Worm (Caenorhabditis elegans): Measurements from ENCODE around the gene pole-4.

The pole-4 gene

ce11 chrII:15014380-15014779, 45.2 kb upstream of the pole-4 start, which contains the start of gene Y53F4B.51:
Gene Y53F4B.51 (minus strand): TSS chrII:15014442.
- TF ChIP-seq ztf-6 (GFP tag; IDR thresholded peaks at IDR 0.05) = no peak
- no peak for TF ChIP-seq pha-4 (tag; optimal IDR thresholded peaks at IDR 0.05)
- TF ChIP-seq rec-8 (tag; optimal IDR thresholded peaks at IDR 0.05) = no peak
- TF ChIP-seq lir-1 (GFP tag; conservative IDR thresholded peaks at IDR 0.05) = no peak
- no peak for TF ChIP-seq madf-3 (GFP tag; IDR thresholded peaks at IDR 0.05)
- no peak for TF ChIP-seq T26A5.8 (tag; optimal IDR thresholded peaks at IDR 0.05)

- TF ChIP-seq ztf-26 (tag; optimal IDR thresholded peaks at IDR 0.05) (no peak), B0019.2 (GFP tag; conservative IDR thresholded peaks at IDR 0.05) (peak; percentile 95), ceh-58 (GFP tag; IDR thresholded peaks at IDR 0.05) (no peak), bed-2 (GFP tag; IDR thresholded peaks at IDR 0.05) (0 out of 2 replicates have a peak, but pooled peaks have one; percentile 49), lir-1 (GFP tag; conservative IDR thresholded peaks at IDR 0.05) (peak; percentile 77), aptf-2 (GFP tag; conservative IDR thresholded peaks at IDR 0.05) (peak; percentile 74; the same call in 1 of the 2 replicates), repo-1 (tag; optimal IDR thresholded peaks at IDR 0.05) (no peak), madf-8 (GFP tag; conservative IDR thresholded peaks at IDR 0.05) (peak; percentile 97), athp-1 (tag; optimal IDR thresholded peaks at IDR 0.05) (peak; percentile 69), C17E4.6 (GFP tag; IDR thresholded peaks at IDR 0.05) (peak; percentile 73; the same call in 1 of the 2 replicates), ceh-91 (GFP tag; IDR thresholded peaks at IDR 0.05) (peak; percentile 97), tbx-9 (tag; optimal IDR thresholded peaks at IDR 0.05; ENCODE audit: borderline replicate concordance) (no peak), hlh-12 (tag; optimal IDR thresholded peaks at IDR 0.05) (no peak), pbrm-1 (GFP tag; IDR thresholded peaks at IDR 0.05) (peak; percentile 87; the same call in 1 of the 2 replicates), hrde-1 (tag; optimal IDR thresholded peaks at IDR 0.05; ENCODE audit: borderline replicate concordance) (no peak), B0261.1 (tag; optimal IDR thresholded peaks at IDR 0.05) (peak; percentile 13), Y95B8A.8 (GFP tag; IDR thresholded peaks at IDR 0.05) (peak; percentile 94), nfya-1 (tag; optimal IDR thresholded peaks at IDR 0.05; ENCODE audit: borderline replicate concordance, insufficient read depth) (no peak), hmg-1.2 (GFP tag; IDR thresholded peaks at IDR 0.05) (peak; percentile 72), F39B2.1 (GFP tag; IDR thresholded peaks at IDR 0.05) (no peak), cebp-1 (GFP tag; IDR thresholded peaks at IDR 0.05) (peak; percentile 65), cebp-1 (tag; optimal IDR thresholded peaks at IDR 0.05) (peak; percentile 61), nfya-2 (GFP tag; IDR thresholded peaks at IDR 0.05) (no peak), nhr-179 (tag; optimal IDR thresholded peaks at IDR 0.05) (no peak), nhr-80 (tag; optimal IDR thresholded peaks at IDR 0.05) (no peak), F57A8.1 (GFP tag; optimal IDR thresholded peaks at IDR 0.05) (no peak), nfyb-1 (GFP tag; IDR thresholded peaks at IDR 0.05) (no peak; the same call in 1 of the 2 replicates), F55B11.4 (tag; optimal IDR thresholded peaks at IDR 0.05; ENCODE audit: borderline replicate concordance, insufficient read depth) (no peak), C06A6.2 (GFP tag; conservative IDR thresholded peaks at IDR 0.05) (no peak), nhr-120 (GFP tag; IDR thresholded peaks at IDR 0.05) (no peak), rcor-1 (GFP tag; IDR thresholded peaks at IDR 0.05) (peak; percentile 83), rpc-1 (optimal IDR thresholded peaks at IDR 0.05) (no peak), rpc-1 (tag; optimal IDR thresholded peaks at IDR 0.05) (no peak), fkh-3 (tag; optimal IDR thresholded peaks at IDR 0.05) (no peak), hmg-20 (GFP tag; IDR thresholded peaks at IDR 0.05) (0 out of 2 replicates have a peak, but pooled peaks have one; percentile 13), lag-1 (GFP tag; IDR thresholded peaks at IDR 0.05) (no peak), sptf-2 (GFP tag; optimal IDR thresholded peaks at IDR 0.05) (no peak), lin-26 (GFP tag; IDR thresholded peaks at IDR 0.05) (0 out of 2 replicates have a peak, but pooled peaks have one; percentile 10), gei-17 (GFP tag; optimal IDR thresholded peaks at IDR 0.05) (no peak), pha-4 (tag; optimal IDR thresholded peaks at IDR 0.05) (peak; percentile 15), Y53G8AR.9 (GFP tag; conservative IDR thresholded peaks at IDR 0.05) (peak; percentile 90)
These were observed 41.4 kb upstream of the pole-4 start, which contains the start of the genes Y53F4B.9 and Y53F4B.11 for ce11 chrII:15010366-15011235. Gene Y53F4B.9 (minus strand): TSS chrII:15010416. Gene Y53F4B.11 (plus strand): TSS chrII:15010748.
